Worm (Caenorhabditis elegans): ENCODE data around the gene slr-2.
"Not testable (repeated sequence)": the region's sequence is repeated elsewhere in the genome, so short reads cannot be mapped to it uniquely, and the experiment has no call there.

slr-2 gene

ce11 chrV:18086783-18087182, at the start of gene slr-2:
slr-2 (plus strand) TSS chrV:18087123.
- TF ChIP-seq unc-62 (GFP tag; optimal IDR thresholded peaks at IDR 0.05): no peak

DNA sequence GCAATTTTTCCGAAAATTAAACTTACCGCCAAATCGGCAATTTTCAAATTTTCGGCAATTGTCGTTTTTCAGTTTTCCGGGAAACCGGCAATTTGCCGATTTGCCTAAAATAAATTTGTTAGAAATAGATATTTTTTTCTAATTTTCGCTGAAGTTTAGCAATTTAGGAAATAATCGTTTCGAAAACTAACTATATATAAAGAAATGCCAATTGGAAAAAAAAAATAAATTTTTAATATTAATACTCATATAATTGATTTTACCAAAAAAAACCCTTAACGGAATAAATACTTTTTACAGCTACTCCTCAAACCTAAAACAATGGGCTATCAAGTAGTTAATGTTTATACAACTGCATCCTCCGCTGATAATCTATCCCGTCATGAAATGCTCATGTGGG, 43.7 kb upstream of the slr-2 start, which contains the start of gene ebp-1:
TSS of gene ebp-1 (plus strand) at position 301 of the 400 bp plus-strand sequence.
- no peak for TF ChIP-seq unc-62 (GFP tag; optimal IDR thresholded peaks at IDR 0.05)

- TF ChIP-seq unc-62 (GFP tag; optimal IDR thresholded peaks at IDR 0.05): not testable (repeated sequence)
These were observed 31.5 kb upstream of the slr-2 start, which contains the start of the genes Y59A8B.25 and ebp-3 for ce11 chrV:18055297-18056019. Y59A8B.25 (minus strand) TSS chrV:18055397. ebp-3 (plus strand) TSS chrV:18055969.

ce11 chrV:18066257-18066783, 20.6 kb upstream of the slr-2 start, which contains the start of gene Y59A8B.8:
Y59A8B.8 (minus strand) TSS chrV:18066307.
- no peak for TF ChIP-seq unc-62 (GFP tag; optimal IDR thresholded peaks at IDR 0.05)

ce11 chrV:18079163-18079562, 7.8 kb upstream of the slr-2 start:
- no peak for TF ChIP-seq unc-62 (GFP tag; optimal IDR thresholded peaks at IDR 0.05)

- no peak for TF ChIP-seq unc-62 (GFP tag; optimal IDR thresholded peaks at IDR 0.05)
These were observed 5.1 kb upstream of the slr-2 start, which contains the start of gene nova-1 for ce11 chrV:18081857-18082256. nova-1 (minus strand) TSS chrV:18081957.

ce11 chrV:18085150-18085833, 1.6 kb upstream of the slr-2 start, which contains the start of gene fbxa-106:
fbxa-106 (minus strand) TSS chrV:18085200.
- TF ChIP-seq unc-62 (GFP tag; optimal IDR thresholded peaks at IDR 0.05): no peak

DNA sequence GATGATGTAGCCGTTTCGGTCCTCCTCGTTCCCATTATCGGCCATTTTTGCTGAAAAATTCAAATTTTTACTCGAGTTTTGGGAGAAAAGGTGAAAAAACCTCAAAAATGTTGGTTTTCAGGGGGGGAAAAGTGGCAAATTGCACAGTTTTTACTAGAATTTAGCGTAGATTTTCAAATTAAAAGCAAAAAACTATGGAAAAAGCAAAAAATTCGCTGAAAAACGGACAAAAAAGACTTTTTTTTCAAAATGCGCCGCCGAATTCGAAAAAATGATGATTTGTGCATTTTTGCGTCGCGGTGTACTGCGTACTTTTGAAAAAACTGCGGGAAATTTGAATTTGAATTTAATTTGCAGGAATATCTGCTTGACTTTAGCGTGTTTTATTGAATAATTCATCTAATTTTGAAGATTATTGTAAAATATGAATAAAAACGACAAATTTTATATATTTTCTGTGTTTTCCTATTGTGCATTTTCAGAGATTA, 705 bp upstream of the slr-2 start, which contains the start of gene Y59A8B.12:
TSS of gene Y59A8B.12 (minus strand) at position 51 of the 488 bp plus-strand sequence.
- TF ChIP-seq unc-62 (GFP tag; optimal IDR thresholded peaks at IDR 0.05): no peak

DNA sequence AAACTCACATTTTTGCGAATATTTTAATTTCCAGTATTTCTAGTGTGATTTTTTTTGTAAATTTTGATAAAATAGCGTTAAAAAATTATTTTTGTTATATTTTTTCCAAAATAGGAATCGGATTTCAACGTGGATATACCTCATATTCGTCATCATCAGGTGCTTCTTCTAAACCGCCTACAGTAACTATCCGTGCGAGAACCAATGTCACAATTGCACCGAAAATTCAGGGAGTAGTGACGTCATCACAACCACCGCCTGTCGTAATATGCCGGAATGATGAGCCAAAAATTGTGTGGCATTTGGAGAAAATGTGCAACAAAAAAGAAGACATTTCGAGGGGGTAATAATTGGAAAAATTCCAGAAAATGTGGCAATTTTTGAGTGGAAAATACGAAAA, 4.3 kb downstream of the slr-2 start:
- no peak for TF ChIP-seq unc-62 (GFP tag; optimal IDR thresholded peaks at IDR 0.05)

- TF ChIP-seq unc-62 (GFP tag; optimal IDR thresholded peaks at IDR 0.05): no peak
These were observed 7.0 kb downstream of the slr-2 start for ce11 chrV:18093941-18094340.

DNA sequence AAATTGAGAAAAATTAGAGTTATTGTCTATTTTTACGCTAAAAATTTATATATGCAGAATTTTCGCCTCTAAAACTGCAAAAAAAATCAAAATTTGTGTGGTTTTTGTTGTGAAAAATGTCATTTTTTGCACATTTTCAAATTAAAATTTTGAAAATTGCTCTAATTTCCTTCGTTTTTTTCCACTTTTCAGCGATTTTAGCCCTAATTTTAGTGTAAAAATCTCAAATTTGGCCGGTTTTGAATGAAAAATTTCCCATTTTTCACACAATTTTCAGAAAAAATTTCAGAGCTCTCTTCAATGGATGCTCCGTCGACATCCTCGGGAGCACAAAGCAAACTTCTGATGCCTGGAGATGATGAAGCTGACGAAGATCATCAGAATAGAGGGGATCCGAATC, 11.5 kb downstream of the slr-2 start, which contains the start of gene par-4:
TSS of gene par-4 (plus strand) at position 301 of the 400 bp plus-strand sequence.
- TF ChIP-seq unc-62 (GFP tag; optimal IDR thresholded peaks at IDR 0.05): no peak

ce11 chrV:18106055-18106454, 19.1 kb downstream of the slr-2 start:
- no peak for TF ChIP-seq unc-62 (GFP tag; optimal IDR thresholded peaks at IDR 0.05)

DNA sequence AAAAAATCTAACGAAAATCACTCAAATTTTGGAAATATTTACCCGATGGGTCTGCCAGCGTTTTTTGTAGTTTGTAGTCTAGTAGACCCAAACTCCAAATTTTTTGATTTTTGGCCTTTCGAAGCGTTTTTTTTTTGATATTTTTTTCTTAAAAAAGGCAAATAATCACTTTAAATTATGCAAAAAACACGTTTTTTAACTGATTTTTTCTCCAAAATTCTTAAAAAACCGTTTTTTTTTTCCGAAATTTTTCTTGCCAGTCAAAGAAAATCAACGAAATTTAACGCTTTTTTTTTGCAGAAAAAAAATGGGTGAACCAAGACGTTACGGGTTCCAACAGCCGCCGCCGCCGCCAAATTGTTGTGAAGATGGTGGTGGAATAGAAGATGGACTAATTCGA, 21.0 kb downstream of the slr-2 start, which contains the start of gene Y37H2A.1:
TSS of gene Y37H2A.1 (plus strand) at position 301 of the 400 bp plus-strand sequence.
- no peak for TF ChIP-seq unc-62 (GFP tag; optimal IDR thresholded peaks at IDR 0.05)

- no peak for TF ChIP-seq unc-62 (GFP tag; optimal IDR thresholded peaks at IDR 0.05)
These were observed 22.5 kb downstream of the slr-2 start for ce11 chrV:18109449-18109848.

DNA sequence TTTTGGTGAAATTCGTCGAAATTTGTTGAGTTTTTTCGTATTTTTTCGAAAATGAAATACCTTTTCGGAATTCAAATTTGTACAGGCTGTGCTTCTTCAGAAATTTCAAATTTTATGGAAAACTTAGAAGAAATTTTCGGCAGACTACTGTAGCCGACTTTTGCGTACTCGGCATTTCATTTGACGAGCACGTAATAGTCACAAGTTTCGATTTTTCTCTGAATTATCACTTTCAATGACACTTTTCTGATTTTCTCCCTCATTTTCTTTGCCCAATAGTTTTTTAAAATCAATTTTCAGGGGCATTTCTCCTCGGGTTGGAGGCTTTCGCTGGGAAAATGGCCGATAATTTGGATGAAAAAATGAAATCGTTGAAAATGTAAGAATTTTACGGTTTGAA, 36.7 kb downstream of the slr-2 start, which contains the start of gene fbxa-107:
TSS of gene fbxa-107 (plus strand) at position 301 of the 400 bp plus-strand sequence.
- TF ChIP-seq unc-62 (GFP tag; optimal IDR thresholded peaks at IDR 0.05): no peak

- TF ChIP-seq unc-62 (GFP tag; optimal IDR thresholded peaks at IDR 0.05): no peak
These were observed 38.2 kb downstream of the slr-2 start, which contains the start of gene fbxa-210 for ce11 chrV:18125075-18125474. fbxa-210 (plus strand) TSS chrV:18125375.

Data from whole organism, dauer.